6 fruit fly cellular contexts compared by ENCODE assay signal in the genomic region with DNA sequence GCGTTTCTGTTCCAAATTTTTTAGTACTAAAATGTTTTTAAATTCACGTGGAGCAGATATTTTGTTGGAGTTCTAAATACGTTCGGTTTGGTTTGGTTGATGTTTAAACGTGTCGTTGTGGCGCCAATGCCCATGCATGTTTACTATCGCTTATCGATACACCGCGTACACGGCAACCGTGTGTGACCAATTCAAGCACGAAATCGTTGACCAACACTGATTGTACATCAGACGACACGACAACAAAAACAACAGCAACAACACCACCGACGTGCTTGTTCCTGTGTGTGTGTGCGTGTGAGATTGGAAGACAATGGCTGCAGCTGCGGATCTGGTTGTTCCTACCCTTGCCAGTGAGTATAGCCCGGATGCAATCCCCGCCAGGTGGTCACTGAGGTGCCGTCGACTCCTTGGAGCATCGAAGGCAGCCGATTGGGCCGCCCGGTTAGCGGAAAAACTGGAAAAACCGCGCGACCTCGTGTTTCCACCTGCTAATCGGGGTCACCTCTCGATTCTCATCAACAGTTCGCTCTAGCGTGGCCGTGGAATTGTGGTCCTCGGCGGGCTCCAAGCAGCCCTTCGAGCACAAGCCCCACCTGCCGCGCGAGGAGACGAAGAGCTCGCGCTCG.
TF ChIP-seq lines count a peak whose summit lies in the region.

A gene (plus strand): TSS at position 16 of the 629 bp plus-strand sequence.

- TF ChIP-seq CTCF in S2 (optimal IDR thresholded peaks at IDR 0.05; lab: Kevin White, UChicago) = peak; percentile 25 to 39
- peak; percentile 33 for TF ChIP-seq CTCF in whole organism, embryonic (GFP tag; optimal IDR thresholded peaks at IDR 0.05; lab: Kevin White, UChicago)

TF ChIP-seq in whole organism, adult, 20 proteins besides CTCF, POLR2A, EP300 and RAD21 (continues in another document):
- TF ChIP-seq tj (GFP tag; optimal IDR thresholded peaks at IDR 0.05; lab: Kevin White, UChicago) (no peak), Mnt (GFP tag; optimal IDR thresholded peaks at IDR 0.05; lab: Kevin White, UChicago) (peak; percentile 90), CG33017 (tag; optimal IDR thresholded peaks at IDR 0.05; lab: Kevin White, UChicago) (peak; percentile 52), CG14711 (tag; optimal IDR thresholded peaks at IDR 0.05; lab: Kevin White, UChicago) (peak; percentile 37), CG12768 (GFP tag; optimal IDR thresholded peaks at IDR 0.05; lab: Kevin White, UChicago) (peak; percentile 67), Hr96 (GFP tag; optimal IDR thresholded peaks at IDR 0.05; lab: Kevin White, UChicago) (peak; percentile 64), toe (GFP tag; optimal IDR thresholded peaks at IDR 0.05; lab: Kevin White, UChicago) (peak; percentile 36), CG11617 (GFP tag; optimal IDR thresholded peaks at IDR 0.05; lab: Kevin White, UChicago) (peak; percentile 48), cnc (optimal IDR thresholded peaks at IDR 0.05; lab: Kevin White, UChicago) (no peak), cic (GFP tag; optimal IDR thresholded peaks at IDR 0.05; lab: Kevin White, UChicago) (peak; percentile 69), CG7101 (tag; optimal IDR thresholded peaks at IDR 0.05; lab: Kevin White, UChicago) (peak; percentile 76), pad (GFP tag; optimal IDR thresholded peaks at IDR 0.05; lab: Kevin White, UChicago) (peak; percentile 72), bab1 (GFP tag; optimal IDR thresholded peaks at IDR 0.05; lab: Kevin White, UChicago) (peak; percentile 77), CG1620 (GFP tag; optimal IDR thresholded peaks at IDR 0.05; lab: Kevin White, UChicago) (peak; percentile 86), Crg-1 (GFP tag; optimal IDR thresholded peaks at IDR 0.05; lab: Kevin White, UChicago) (peak; percentile 90), CG7045 (GFP tag; optimal IDR thresholded peaks at IDR 0.05; lab: Kevin White, UChicago) (peak; percentile 43)

TF ChIP-seq in whole organism, embryonic, 481 proteins besides CTCF, POLR2A, EP300 and RAD21 (continues in another document):
- TF ChIP-seq sug (tag; optimal IDR thresholded peaks at IDR 0.05; lab: Kevin White, UChicago) (peak; percentile 80), CG8478 (optimal IDR thresholded peaks at IDR 0.05; lab: Kevin White, UChicago) (peak; percentile 28), Ada2b (GFP tag; IDR thresholded peaks at IDR 0.05; lab: Robert Waterston, UW) (0 out of 2 replicates have a peak, but pooled peaks have one; percentile 14), CG1792 (GFP tag; optimal IDR thresholded peaks at IDR 0.05; lab: Kevin White, UChicago) (peak; percentile 44), CG12219 (GFP tag; optimal IDR thresholded peaks at IDR 0.05; lab: Kevin White, UChicago) (no peak), CG9876 (GFP tag; optimal IDR thresholded peaks at IDR 0.05; lab: Kevin White, UChicago) (peak; percentile 22), sens (GFP tag; lab: Kevin White, UChicago) (peak; percentile 14), Six4 (GFP tag; optimal IDR thresholded peaks at IDR 0.05; lab: Kevin White, UChicago) (peak; percentile 21), amos (GFP tag; IDR thresholded peaks at IDR 0.05; lab: Robert Waterston, UW; ENCODE audit: partially characterized antibody) (peak; percentile 80), CG17612 (GFP tag; IDR thresholded peaks at IDR 0.05; lab: Robert Waterston, UW) (no peak), zfh2 (GFP tag; optimal IDR thresholded peaks at IDR 0.05; lab: Kevin White, UChicago) (peak; percentile 73), CG17385 (GFP tag; optimal IDR thresholded peaks at IDR 0.05; lab: Kevin White, UChicago) (peak; percentile 47), Dip3 (GFP tag; optimal IDR thresholded peaks at IDR 0.05; lab: Kevin White, UChicago) (peak; percentile 44), CG12659 (GFP tag; optimal IDR thresholded peaks at IDR 0.05; lab: Kevin White, UChicago) (peak; percentile 74), CG13624 (GFP tag; optimal IDR thresholded peaks at IDR 0.05; lab: Kevin White, UChicago) (peak; percentile 85), PHDP (tag; optimal IDR thresholded peaks at IDR 0.05; lab: Kevin White, UChicago) (peak; percentile 49)

TF ChIP-seq in whole organism, prepupa, 60 proteins besides CTCF, POLR2A, EP300 and RAD21 (continues in another document):
- peak in 1 of 2 experiments; percentile 46 for TF ChIP-seq ss (GFP tag; optimal IDR thresholded peaks at IDR 0.05; lab: Kevin White, UChicago)
- no peak for TF ChIP-seq CG6163 (GFP tag; IDR thresholded peaks at IDR 0.05; lab: Robert Waterston, UW)
- TF ChIP-seq Ets96B (tag; optimal IDR thresholded peaks at IDR 0.05; lab: Kevin White, UChicago) = no peak
- no peak for TF ChIP-seq net (GFP tag; optimal IDR thresholded peaks at IDR 0.05; lab: Kevin White, UChicago)
- peak; percentile 32 for TF ChIP-seq CG6792 (GFP tag; optimal IDR thresholded peaks at IDR 0.05; lab: Kevin White, UChicago)
- no peak; the same call in 2 of the 3 replicates for TF ChIP-seq eg (GFP tag; IDR thresholded peaks at IDR 0.05; lab: Robert Waterston, UW)
- no peak for TF ChIP-seq CG8119 (GFP tag; IDR thresholded peaks at IDR 0.05; lab: Robert Waterston, UW)
- TF ChIP-seq CG6276 (GFP tag; optimal IDR thresholded peaks at IDR 0.05; lab: Kevin White, UChicago) = no peak
- TF ChIP-seq CG34406 (GFP tag; optimal IDR thresholded peaks at IDR 0.05; lab: Kevin White, UChicago) = no peak
- no peak for TF ChIP-seq CG8632 (GFP tag; optimal IDR thresholded peaks at IDR 0.05; lab: Kevin White, UChicago)
- peak; percentile 1 for TF ChIP-seq achi (GFP tag; optimal IDR thresholded peaks at IDR 0.05; lab: Kevin White, UChicago)
- peak; percentile 60 for TF ChIP-seq lz (GFP tag; optimal IDR thresholded peaks at IDR 0.05; lab: Kevin White, UChicago)
- no peak for TF ChIP-seq CG10669 (GFP tag; optimal IDR thresholded peaks at IDR 0.05; lab: Kevin White, UChicago)
- peak; percentile 44 for TF ChIP-seq cyc (GFP tag; optimal IDR thresholded peaks at IDR 0.05; lab: Kevin White, UChicago)
- TF ChIP-seq esn (GFP tag; optimal IDR thresholded peaks at IDR 0.05; lab: Kevin White, UChicago) = peak; percentile 71
- no peak for TF ChIP-seq Smox (GFP tag; optimal IDR thresholded peaks at IDR 0.05; lab: Kevin White, UChicago)
- no peak for TF ChIP-seq Sox102F (GFP tag; optimal IDR thresholded peaks at IDR 0.05; lab: Kevin White, UChicago)
- no peak for TF ChIP-seq Hr4 (GFP tag; optimal IDR thresholded peaks at IDR 0.05; lab: Kevin White, UChicago)

TF ChIP-seq in whole organism, pupa, 21 proteins besides CTCF, POLR2A, EP300 and RAD21 (continues in another document):
- TF ChIP-seq D1 (tag; optimal IDR thresholded peaks at IDR 0.05; lab: Kevin White, UChicago) (no peak), CG17806 (tag; optimal IDR thresholded peaks at IDR 0.05; lab: Kevin White, UChicago) (peak; percentile 17), CG13204 (GFP tag; optimal IDR thresholded peaks at IDR 0.05; lab: Kevin White, UChicago) (no peak), CG34367 (tag; optimal IDR thresholded peaks at IDR 0.05; lab: Kevin White, UChicago) (no peak), Snoo (tag; optimal IDR thresholded peaks at IDR 0.05; lab: Kevin White, UChicago) (peak; percentile 51), gl (tag; optimal IDR thresholded peaks at IDR 0.05; lab: Kevin White, UChicago) (peak; percentile 2), rn (GFP tag; IDR thresholded peaks at IDR 0.05; lab: Robert Waterston, UW) (no peak), Pif1A (GFP tag; optimal IDR thresholded peaks at IDR 0.05; lab: Kevin White, UChicago) (no peak), CG9948 (tag; optimal IDR thresholded peaks at IDR 0.05; lab: Kevin White, UChicago) (no peak), CG12605 (GFP tag; IDR thresholded peaks at IDR 0.05; lab: Robert Waterston, UW) (peak; percentile 32; the same call in 1 of the 2 replicates), CG14655 (GFP tag; optimal IDR thresholded peaks at IDR 0.05; lab: Kevin White, UChicago) (no peak), CG10348 (GFP tag; IDR thresholded peaks at IDR 0.05; lab: Robert Waterston, UW) (no peak), CG15710 (tag; optimal IDR thresholded peaks at IDR 0.05; lab: Kevin White, UChicago) (peak; percentile 17), Pif1B (GFP tag; optimal IDR thresholded peaks at IDR 0.05; lab: Kevin White, UChicago) (no peak), EcR (GFP tag; optimal IDR thresholded peaks at IDR 0.05; lab: Kevin White, UChicago) (peak; percentile 36), CG8159 (tag; optimal IDR thresholded peaks at IDR 0.05; lab: Kevin White, UChicago) (no peak), Ets98B (GFP tag; IDR thresholded peaks at IDR 0.05; lab: Robert Waterston, UW) (peak; percentile 56), CG4496 (GFP tag; IDR thresholded peaks at IDR 0.05; lab: Robert Waterston, UW) (peak; percentile 56; the same call in 2 of the 3 replicates), CG32121 (GFP tag; IDR thresholded peaks at IDR 0.05; lab: Robert Waterston, UW) (0 out of 2 replicates have a peak, but pooled peaks have one; percentile 28)

TF ChIP-seq in whole organism, wandering third instar larva, 38 proteins besides CTCF, POLR2A, EP300 and RAD21 (continues in another document):
- TF ChIP-seq tai (GFP tag; optimal IDR thresholded peaks at IDR 0.05; lab: Kevin White, UChicago) (no peak), Hr83 (GFP tag; optimal IDR thresholded peaks at IDR 0.05; lab: Kevin White, UChicago; ENCODE audit: poor library complexity, severe bottlenecking) (peak; percentile 94), Jra (GFP tag; optimal IDR thresholded peaks at IDR 0.05; lab: Kevin White, UChicago) (peak; percentile 81), Dif (GFP tag; optimal IDR thresholded peaks at IDR 0.05; lab: Kevin White, UChicago; ENCODE audit: partially characterized antibody) (peak; percentile 60), psq (GFP tag; optimal IDR thresholded peaks at IDR 0.05; lab: Kevin White, UChicago) (peak; percentile 41), OdsH (GFP tag; optimal IDR thresholded peaks at IDR 0.05; lab: Kevin White, UChicago) (peak; percentile 64), woc (GFP tag; optimal IDR thresholded peaks at IDR 0.05; lab: Kevin White, UChicago) (peak; percentile 24), Abd-B (GFP tag; optimal IDR thresholded peaks at IDR 0.05; lab: Kevin White, UChicago) (no peak), sage (GFP tag; optimal IDR thresholded peaks at IDR 0.05; lab: Kevin White, UChicago) (no peak), Hr78 (GFP tag; optimal IDR thresholded peaks at IDR 0.05; lab: Kevin White, UChicago) (no peak), CG9705 (GFP tag; optimal IDR thresholded peaks at IDR 0.05; lab: Kevin White, UChicago) (peak; percentile 25), CG32264 (GFP tag; optimal IDR thresholded peaks at IDR 0.05; lab: Kevin White, UChicago) (no peak), Mio (GFP tag; optimal IDR thresholded peaks at IDR 0.05; lab: Kevin White, UChicago) (no peak), lola (GFP tag; optimal IDR thresholded peaks at IDR 0.05; lab: Kevin White, UChicago) (no peak), Vsx2 (GFP tag; optimal IDR thresholded peaks at IDR 0.05; lab: Kevin White, UChicago; ENCODE audit: partially characterized antibody) (no peak), usp (GFP tag; optimal IDR thresholded peaks at IDR 0.05; lab: Kevin White, UChicago) (no peak), Dfd (GFP tag; optimal IDR thresholded peaks at IDR 0.05; lab: Kevin White, UChicago) (no peak), sv (GFP tag; optimal IDR thresholded peaks at IDR 0.05; lab: Kevin White, UChicago) (peak; percentile 47), brk (GFP tag; optimal IDR thresholded peaks at IDR 0.05; lab: Kevin White, UChicago) (no peak), Hnf4 (GFP tag; optimal IDR thresholded peaks at IDR 0.05; lab: Kevin White, UChicago) (peak; percentile 77), N (GFP tag; optimal IDR thresholded peaks at IDR 0.05; lab: Kevin White, UChicago) (no peak)
